Worm (Caenorhabditis elegans): ENCODE measurements around the gene sax-7.

The sax-7 gene

DNA sequence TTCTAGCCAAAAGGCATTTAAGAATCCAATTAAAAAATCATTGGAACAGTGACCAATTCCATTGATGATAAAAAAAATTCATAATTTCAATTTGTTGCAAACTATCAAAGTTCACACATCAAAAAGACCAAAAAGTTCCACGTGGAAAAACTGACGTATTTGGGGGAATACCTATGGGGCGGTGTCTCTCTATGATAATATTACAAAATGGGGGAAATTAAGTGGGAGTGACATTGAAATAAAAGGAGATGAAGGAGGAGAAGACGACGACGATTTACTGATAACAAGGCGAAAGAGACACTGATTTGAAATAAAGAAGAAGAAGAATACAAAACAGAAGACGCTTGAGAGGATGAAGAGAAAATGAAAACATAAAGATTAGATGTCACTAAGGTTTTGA lies 36.1 kb upstream of the sax-7 start (continued):
- peak; percentile 16 for TF ChIP-seq T20F7.1 (GFP tag; optimal IDR thresholded peaks at IDR 0.05)
- no peak for TF ChIP-seq duxl-1 (tag; optimal IDR thresholded peaks at IDR 0.05; ENCODE audit: poor library complexity)
- no peak for TF ChIP-seq Y105C5A.15 (GFP tag; IDR thresholded peaks at IDR 0.05)
- no peak for TF ChIP-seq lin-29 (GFP tag; IDR thresholded peaks at IDR 0.05)
- TF ChIP-seq T26A8.4 (GFP tag; IDR thresholded peaks at IDR 0.05), result no peak
- TF ChIP-seq zip-11 (GFP tag; IDR thresholded peaks at IDR 0.05), result no peak
- no peak for TF ChIP-seq sdz-12 (GFP tag; optimal IDR thresholded peaks at IDR 0.05)
- TF ChIP-seq daf-16 (GFP tag; optimal IDR thresholded peaks at IDR 0.05), result no peak
- peak; percentile 61 for TF ChIP-seq daf-16 (tag; optimal IDR thresholded peaks at IDR 0.05)
- no peak for TF ChIP-seq tag-97 (GFP tag; IDR thresholded peaks at IDR 0.05)
- TF ChIP-seq nhr-10 (tag; optimal IDR thresholded peaks at IDR 0.05), result peak; percentile 37
- TF ChIP-seq jun-1 (tag; optimal IDR thresholded peaks at IDR 0.05), result no peak
- TF ChIP-seq tra-1 (GFP tag; IDR thresholded peaks at IDR 0.05), result 0 out of 2 replicates have a peak, but pooled peaks have one; percentile 21
- peak; percentile 79 for TF ChIP-seq pqm-1 (tag; optimal IDR thresholded peaks at IDR 0.05)
- TF ChIP-seq dmd-9 (GFP tag; IDR thresholded peaks at IDR 0.05), result no peak
- TF ChIP-seq madf-5 (GFP tag; IDR thresholded peaks at IDR 0.05), result no peak
- TF ChIP-seq ZK337.2 (GFP tag; IDR thresholded peaks at IDR 0.05), result no peak
- no peak for TF ChIP-seq F37D6.2 (tag; optimal IDR thresholded peaks at IDR 0.05)
- TF ChIP-seq hmg-1.1 (GFP tag; IDR thresholded peaks at IDR 0.05), result no peak
- no peak for TF ChIP-seq mxl-2 (GFP tag; conservative IDR thresholded peaks at IDR 0.05)
- no peak for TF ChIP-seq ces-1 (GFP tag; optimal IDR thresholded peaks at IDR 0.05)
- TF ChIP-seq Y48G9A.11 (GFP tag; IDR thresholded peaks at IDR 0.05), result no peak
- no peak for TF ChIP-seq attf-4 (tag; optimal IDR thresholded peaks at IDR 0.05)
- no peak for TF ChIP-seq set-16 (GFP tag; IDR thresholded peaks at IDR 0.05)
- peak; percentile 71 for TF ChIP-seq nhr-48 (tag; optimal IDR thresholded peaks at IDR 0.05)
- TF ChIP-seq mdl-1 (tag; optimal IDR thresholded peaks at IDR 0.05), result peak; percentile 5 to 70
- TF ChIP-seq arid-1 (GFP tag; conservative IDR thresholded peaks at IDR 0.05), result no peak
- no peak for TF ChIP-seq ztf-11 (tag; optimal IDR thresholded peaks at IDR 0.05)
- no peak for TF ChIP-seq ceh-82 (tag; optimal IDR thresholded peaks at IDR 0.05)
- TF ChIP-seq F44E2.7 (GFP tag; IDR thresholded peaks at IDR 0.05), result no peak
- no peak for TF ChIP-seq Y75B8A.6 (GFP tag; IDR thresholded peaks at IDR 0.05)
- no peak for TF ChIP-seq ceh-20 (GFP tag; IDR thresholded peaks at IDR 0.05)
- TF ChIP-seq snpc-4 (tag; optimal IDR thresholded peaks at IDR 0.05), result no peak
- no peak for TF ChIP-seq daf-8 (GFP tag; IDR thresholded peaks at IDR 0.05)
- TF ChIP-seq zag-1 (tag; optimal IDR thresholded peaks at IDR 0.05), result no peak
- peak; percentile 41 for TF ChIP-seq nhr-28 (tag; optimal IDR thresholded peaks at IDR 0.05)
- no peak for TF ChIP-seq unc-130 (GFP tag; optimal IDR thresholded peaks at IDR 0.05)
- 0 out of 2 replicates have a peak, but pooled peaks have one; percentile 41 for TF ChIP-seq lin-1 (GFP tag; IDR thresholded peaks at IDR 0.05)
- no peak for TF ChIP-seq egl-27 (tag; optimal IDR thresholded peaks at IDR 0.05)
- TF ChIP-seq lsy-2 (tag; optimal IDR thresholded peaks at IDR 0.05), result peak in 1 of 2 experiments; percentile 29
- no peak for TF ChIP-seq daf-19 (GFP tag; conservative IDR thresholded peaks at IDR 0.05)
- no peak for TF ChIP-seq gei-8 (GFP tag; optimal IDR thresholded peaks at IDR 0.05)
- no peak for TF ChIP-seq lin-39 (tag; optimal IDR thresholded peaks at IDR 0.05)
- peak; percentile 19 for TF ChIP-seq mxl-3 (GFP tag; optimal IDR thresholded peaks at IDR 0.05)
- no peak for TF ChIP-seq unc-39 (tag; optimal IDR thresholded peaks at IDR 0.05)
- TF ChIP-seq nhr-25 (tag; optimal IDR thresholded peaks at IDR 0.05; ENCODE audit: borderline replicate concordance, insufficient read depth), result no peak
- TF ChIP-seq nhr-102 (tag; optimal IDR thresholded peaks at IDR 0.05), result peak; percentile 30
- no peak for TF ChIP-seq spr-1 (tag; optimal IDR thresholded peaks at IDR 0.05)
- TF ChIP-seq snpc-1.2 (GFP tag; IDR thresholded peaks at IDR 0.05), result no peak
